Fruit fly (Drosophila melanogaster): ENCODE data around the gene Kr-h2.

DNA sequence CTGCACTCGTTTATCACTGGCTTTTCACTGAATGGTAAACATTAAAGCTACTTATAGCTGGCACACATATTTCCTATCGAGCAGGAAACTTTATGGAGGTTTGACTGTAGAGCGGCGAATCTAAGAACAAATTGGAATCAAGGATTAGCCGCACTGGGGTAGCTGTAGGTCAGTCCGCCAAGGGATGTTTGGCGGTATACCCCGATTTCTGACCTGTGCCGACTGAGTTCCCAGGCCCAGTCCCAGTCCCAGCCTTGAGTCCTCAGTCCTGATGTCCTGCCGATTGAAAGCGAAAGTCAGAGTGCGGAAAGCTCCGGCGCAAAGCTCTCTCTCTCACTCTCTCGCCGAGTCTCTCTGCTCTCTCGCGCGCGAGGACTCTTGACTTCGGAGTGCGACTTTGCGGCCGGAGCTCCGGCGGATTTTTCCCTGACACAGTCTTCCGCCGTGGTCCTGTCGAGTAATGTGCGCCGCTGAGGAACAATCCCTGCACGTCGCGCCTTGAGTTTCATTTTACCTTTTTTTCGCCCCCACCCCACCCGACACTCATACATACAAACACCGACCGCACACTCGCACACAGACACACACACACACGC is 16.8 kb upstream of the Kr-h2 start, which contains the start of gene CG13995:
- TF ChIP-seq usp (GFP tag; optimal IDR thresholded peaks at IDR 0.05) (no peak), Dll (optimal IDR thresholded peaks at IDR 0.05) (no peak), EcR (GFP tag; optimal IDR thresholded peaks at IDR 0.05) (no peak), CG8478 (optimal IDR thresholded peaks at IDR 0.05) (no peak), psq (optimal IDR thresholded peaks at IDR 0.05) (no peak), pan (optimal IDR thresholded peaks at IDR 0.05) (no peak)

Measured in whole organism.